Worm (Caenorhabditis elegans): Measurements from ENCODE around the gene cyp-25A1.

Gene cyp-25A1

DNA sequence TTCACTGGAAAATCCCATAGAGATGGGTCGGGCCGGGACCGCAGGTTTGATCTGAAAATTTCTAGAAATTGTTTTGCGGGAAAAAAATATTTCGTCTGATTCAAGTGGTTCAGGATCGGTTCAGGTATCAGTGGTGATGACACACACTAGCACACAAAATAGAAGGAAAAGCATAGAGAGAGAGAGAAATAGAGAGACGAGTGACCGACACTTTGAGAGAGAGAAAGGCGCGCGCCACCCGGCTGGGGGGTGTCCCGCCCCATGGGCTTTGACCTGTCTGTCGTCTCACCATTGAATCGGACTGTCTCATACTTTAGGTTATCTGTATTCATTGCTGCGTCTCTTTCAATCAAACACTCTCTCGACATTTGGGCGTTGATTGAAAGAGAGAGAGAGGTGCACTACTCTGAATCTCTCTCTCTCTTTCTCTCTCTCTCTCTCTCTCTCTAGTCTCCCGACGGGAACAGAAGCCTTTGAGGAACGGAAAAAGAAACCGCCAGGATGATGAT, 45.9 kb upstream of the cyp-25A1 start, which contains the start of gene acy-3:
Gene acy-3, minus strand, starts transcription at position 51 of the 509 bp plus-strand sequence.
- TF ChIP-seq snpc-4 (GFP tag; optimal IDR thresholded peaks at IDR 0.05), result no peak
- TF ChIP-seq snpc-4 (tag; optimal IDR thresholded peaks at IDR 0.05), result peak in 1 of 4 experiments; percentile 28
- TF ChIP-seq Y53G8AR.9 (GFP tag; conservative IDR thresholded peaks at IDR 0.05), result 0 out of 2 replicates have a peak, but pooled peaks have one; percentile 62
- no peak for TF ChIP-seq cebp-1 (GFP tag; IDR thresholded peaks at IDR 0.05)
- TF ChIP-seq cebp-1 (tag; optimal IDR thresholded peaks at IDR 0.05), result peak; percentile 41
- TF ChIP-seq somi-1 (GFP tag; optimal IDR thresholded peaks at IDR 0.05), result peak; percentile 11
- TF ChIP-seq snpc-3.4 (tag; optimal IDR thresholded peaks at IDR 0.05), result no peak
- no peak for TF ChIP-seq mes-4 (tag; optimal IDR thresholded peaks at IDR 0.05)
- TF ChIP-seq pbrm-1 (GFP tag; IDR thresholded peaks at IDR 0.05), result no peak
- TF ChIP-seq ekl-4 (GFP tag; IDR thresholded peaks at IDR 0.05), result no peak
- peak; percentile 45 for TF ChIP-seq attf-5 (GFP tag; optimal IDR thresholded peaks at IDR 0.05)
- TF ChIP-seq F52B5.7 (tag; optimal IDR thresholded peaks at IDR 0.05), result peak; percentile 1
- TF ChIP-seq ztf-22 (GFP tag; optimal IDR thresholded peaks at IDR 0.05), result peak; percentile 42
- peak; percentile 74 for TF ChIP-seq zfh-2 (GFP tag; conservative IDR thresholded peaks at IDR 0.05)
- TF ChIP-seq tbp1 (GFP tag; optimal IDR thresholded peaks at IDR 0.05), result peak; percentile 5
- no peak for TF ChIP-seq ztf-26 (tag; optimal IDR thresholded peaks at IDR 0.05)
- no peak for TF ChIP-seq F57C9.4 (tag; optimal IDR thresholded peaks at IDR 0.05)
- peak; percentile 24 for TF ChIP-seq lin-40 (tag; optimal IDR thresholded peaks at IDR 0.05)
- no peak for TF ChIP-seq F22D6.2 (tag; optimal IDR thresholded peaks at IDR 0.05)
- TF ChIP-seq dox-1 (GFP tag; IDR thresholded peaks at IDR 0.05), result peak; percentile 45; the same call in 1 of the 2 replicates
- TF ChIP-seq hmg-1.2 (GFP tag; IDR thresholded peaks at IDR 0.05), result peak; percentile 73
- peak; percentile 75 for TF ChIP-seq nhr-80 (tag; optimal IDR thresholded peaks at IDR 0.05)
- peak; percentile 61; the same call in 1 of the 2 replicates for TF ChIP-seq B0336.3 (GFP tag; IDR thresholded peaks at IDR 0.05)
- peak; percentile 56 for TF ChIP-seq mcd-1 (GFP tag; IDR thresholded peaks at IDR 0.05)

DNA sequence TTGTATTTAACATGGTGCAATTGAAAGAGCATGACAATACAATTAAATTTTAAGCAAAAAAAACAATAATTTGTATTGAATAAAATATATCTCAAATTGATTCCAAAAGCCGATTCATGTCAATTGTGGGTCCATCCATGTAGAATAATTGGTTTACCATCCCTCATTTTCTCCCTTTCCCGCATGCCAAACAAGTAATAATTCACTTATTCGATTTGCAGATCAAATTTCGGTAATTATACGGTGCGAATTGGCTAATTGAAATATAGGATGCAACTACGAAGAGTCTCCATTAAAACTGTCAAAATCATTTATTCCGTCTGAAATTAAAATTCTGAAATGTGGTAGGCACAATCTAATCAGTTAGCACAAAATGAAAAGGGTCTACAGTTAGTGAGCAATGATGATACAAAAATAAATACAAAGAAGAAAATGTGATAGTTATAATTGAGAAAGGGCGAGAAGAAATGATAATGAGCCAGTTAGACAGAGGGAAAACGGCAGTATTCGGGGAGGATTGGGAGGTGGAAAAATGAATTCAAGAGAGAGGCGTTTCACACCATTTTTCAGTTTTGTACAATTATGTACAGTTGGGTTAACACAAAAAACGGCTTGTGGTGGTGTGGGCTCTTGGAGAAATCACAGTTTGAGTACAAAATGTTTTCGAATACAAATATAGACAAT, 42.6 kb upstream of the cyp-25A1 start:
- TF ChIP-seq K11D2.4 (GFP tag; IDR thresholded peaks at IDR 0.05) (0 out of 2 replicates have a peak, but pooled peaks have one; percentile 32), ceh-27 (GFP tag; optimal IDR thresholded peaks at IDR 0.05) (no peak), madf-6 (GFP tag; IDR thresholded peaks at IDR 0.05) (peak; percentile 8; the same call in 1 of the 2 replicates), hrde-1 (tag; optimal IDR thresholded peaks at IDR 0.05; ENCODE audit: borderline replicate concordance) (no peak), dpff-1 (tag; optimal IDR thresholded peaks at IDR 0.05) (no peak), madf-10 (tag; optimal IDR thresholded peaks at IDR 0.05) (no peak), ekl-4 (GFP tag; IDR thresholded peaks at IDR 0.05) (peak; percentile 47; the same call in 1 of the 2 replicates), hmg-1.2 (GFP tag; IDR thresholded peaks at IDR 0.05) (no peak), lir-1 (GFP tag; conservative IDR thresholded peaks at IDR 0.05) (no peak), hmg-20 (GFP tag; IDR thresholded peaks at IDR 0.05) (no peak), B0035.1 (tag; optimal IDR thresholded peaks at IDR 0.05) (no peak), F57A8.1 (GFP tag; optimal IDR thresholded peaks at IDR 0.05) (no peak), chd-7 (tag; optimal IDR thresholded peaks at IDR 0.05) (peak; percentile 40), let-526 (GFP tag; IDR thresholded peaks at IDR 0.05) (no peak), C17E4.6 (GFP tag; IDR thresholded peaks at IDR 0.05) (no peak), attf-3 (GFP tag; conservative IDR thresholded peaks at IDR 0.05) (no peak), Y67H2A.10 (GFP tag; conservative IDR thresholded peaks at IDR 0.05) (no peak), hlh-12 (tag; optimal IDR thresholded peaks at IDR 0.05) (no peak), hsf-1 (GFP tag; IDR thresholded peaks at IDR 0.05) (no peak), B0261.1 (tag; optimal IDR thresholded peaks at IDR 0.05) (no peak), F39B2.1 (GFP tag; IDR thresholded peaks at IDR 0.05) (no peak), nhr-179 (tag; optimal IDR thresholded peaks at IDR 0.05) (no peak), let-607 (tag; optimal IDR thresholded peaks at IDR 0.05) (no peak), attf-6 (GFP tag; IDR thresholded peaks at IDR 0.05) (no peak), fkh-3 (tag; optimal IDR thresholded peaks at IDR 0.05) (no peak)
